Worm (Caenorhabditis elegans): Measurements from ENCODE around the gene acdh-2.

DNA sequence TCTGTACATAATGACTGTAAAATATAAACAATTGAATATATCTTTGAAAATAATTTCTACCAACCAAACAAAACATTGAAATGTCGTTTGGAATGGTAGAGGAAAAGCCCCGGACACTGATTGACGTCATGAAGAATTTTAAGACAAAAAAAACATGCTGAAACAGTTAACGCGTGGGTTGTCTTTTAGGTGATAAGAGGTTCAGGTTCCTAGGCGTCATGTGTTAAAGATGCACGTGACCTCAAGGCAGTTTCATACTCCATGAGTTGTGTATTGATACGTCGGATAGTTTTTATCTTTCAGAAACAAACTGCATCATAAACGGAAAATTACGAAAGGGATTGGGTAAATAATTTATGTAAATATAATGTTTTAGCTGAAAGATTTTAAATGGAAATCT lies 9.8 kb upstream of the acdh-2 start:
- TF ChIP-seq fkh-10 (GFP tag; optimal IDR thresholded peaks at IDR 0.05): no peak
- TF ChIP-seq pqm-1 (tag; optimal IDR thresholded peaks at IDR 0.05): no peak
- no peak for TF ChIP-seq nhr-11 (tag; optimal IDR thresholded peaks at IDR 0.05)
- TF ChIP-seq syd-9 (tag; optimal IDR thresholded peaks at IDR 0.05): no peak
- TF ChIP-seq ama-1 (optimal IDR thresholded peaks at IDR 0.05): no peak
- no peak for TF ChIP-seq ztf-16 (tag; optimal IDR thresholded peaks at IDR 0.05)
- TF ChIP-seq lin-11 (tag; optimal IDR thresholded peaks at IDR 0.05): no peak
- TF ChIP-seq mec-3 (tag; optimal IDR thresholded peaks at IDR 0.05; ENCODE audit: borderline replicate concordance): no peak
- TF ChIP-seq gmeb-2 (tag; optimal IDR thresholded peaks at IDR 0.05): no peak
- no peak for TF ChIP-seq pha-4 (tag; optimal IDR thresholded peaks at IDR 0.05)
- TF ChIP-seq npax-4 (tag; optimal IDR thresholded peaks at IDR 0.05): no peak
- no peak for TF ChIP-seq dve-1 (tag; optimal IDR thresholded peaks at IDR 0.05)
- no peak for TF ChIP-seq ets-4 (tag; optimal IDR thresholded peaks at IDR 0.05)
